Fruit fly (Drosophila melanogaster) whole organism, wandering third instar larva: Measurements from ENCODE around the gene CG42693.
A peak's percentile ranks its signal among the peaks of the same experiment; 100 is the strongest.

Experiments
- CrebA ChIP-seq: fragments of 200-800 bp; sonication (Bioruptor generic); optimal IDR thresholded peaks from 2 replicates; lab custom pipeline; 2016; ENCODE audit warnings: missing biosample characterization, mild to moderate bottlenecking, missing genetic modification characterization, borderline replicate concordance
- Dfd ChIP-seq: fragments of >200 bp; optimal IDR thresholded peaks from 2 replicates; lab custom pipeline; 2017; ENCODE audit warnings: missing biosample characterization, missing genetic modification characterization
- GATAd ChIP-seq: sonication (Bioruptor generic); optimal IDR thresholded peaks from 2 replicates; lab custom pipeline; 2016; ENCODE audit warnings: missing biosample characterization, missing genetic modification characterization
- HLH106 ChIP-seq: fragments of 200-800 bp; optimal IDR thresholded peaks from 3 replicates; lab custom pipeline; 2019; ENCODE audit warnings: missing biosample characterization, mild to moderate bottlenecking, missing genetic modification characterization, moderate library complexity
- Hr83 ChIP-seq: fragments of 200-300 bp; sonication (Bioruptor generic); optimal IDR thresholded peaks from 2 replicates; lab custom pipeline; 2016; ENCODE audit warnings: missing biosample characterization, mild to moderate bottlenecking, missing genetic modification characterization, moderate library complexity; ENCODE audit not compliant: poor library complexity, severe bottlenecking
- Jra ChIP-seq: sonication (Bioruptor generic); optimal IDR thresholded peaks from 2 replicates; lab custom pipeline; 2016; ENCODE audit warnings: missing biosample characterization, missing genetic modification characterization
- Myc ChIP-seq: fragments of >200 bp; optimal IDR thresholded peaks from 2 replicates; lab custom pipeline; 2017
- OdsH ChIP-seq: fragments of 200-800 bp; sonication (Bioruptor generic); optimal IDR thresholded peaks from 2 replicates; lab custom pipeline; 2016; ENCODE audit warnings: missing biosample characterization, mild to moderate bottlenecking, missing genetic modification characterization
- Rel ChIP-seq, 2 experiments: fragments of 200-800 bp; sonication (Bioruptor generic) in 1 of 2; optimal IDR thresholded peaks; 2 replicates in 1 of 2; 3 replicates in 1 of 2; lab custom pipeline; 2016 to 2019; ENCODE audit warnings: mild to moderate bottlenecking in 2 of 2, missing biosample characterization in 2 of 2, missing genetic modification characterization in 2 of 2, moderate library complexity in 1 of 2
- Sp1 ChIP-seq: fragments of 200-800 bp; sonication (Bioruptor generic); optimal IDR thresholded peaks from 3 replicates; lab custom pipeline; 2019; ENCODE audit warnings: missing biosample characterization, mild to moderate bottlenecking, missing genetic modification characterization, moderate library complexity
- Vsx2 ChIP-seq: fragments of 200-300, 225-300 bp; sonication (Bioruptor generic); optimal IDR thresholded peaks from 2 replicates; lab custom pipeline; 2018; ENCODE audit warnings: missing biosample characterization, missing genetic modification characterization; ENCODE audit not compliant: partially characterized antibody
- br ChIP-seq: fragments of 200-800 bp; sonication (Bioruptor generic); optimal IDR thresholded peaks from 2 replicates; lab custom pipeline; 2016; ENCODE audit warnings: missing biosample characterization, missing genetic modification characterization
- brk ChIP-seq: fragments of 200-800 bp; sonication (Bioruptor generic); optimal IDR thresholded peaks from 2 replicates; lab custom pipeline; 2016; ENCODE audit warnings: missing biosample characterization, mild to moderate bottlenecking, missing genetic modification characterization
- ey ChIP-seq: fragments of 200-800 bp; sonication (Bioruptor generic); optimal IDR thresholded peaks from 2 replicates; lab custom pipeline; 2016; ENCODE audit warnings: missing biosample characterization, missing genetic modification characterization
- foxo ChIP-seq, 2 experiments: fragments of 200-800 bp; sonication (Bioruptor generic); optimal IDR thresholded peaks; 2 replicates in 1 of 2; 3 replicates in 1 of 2; lab custom pipeline; 2016 to 2017; ENCODE audit warnings: missing biosample characterization in 2 of 2, missing genetic modification characterization in 2 of 2
- fru ChIP-seq: fragments of 200-800 bp; sonication (Bioruptor generic); optimal IDR thresholded peaks from 3 replicates; lab custom pipeline; 2016; ENCODE audit warnings: missing biosample characterization, mild to moderate bottlenecking, missing genetic modification characterization
- h ChIP-seq: fragments of 200-800 bp; sonication (Bioruptor generic); optimal IDR thresholded peaks from 3 replicates; lab custom pipeline; 2016; ENCODE audit warnings: missing biosample characterization, mild to moderate bottlenecking, missing genetic modification characterization
- psq ChIP-seq: fragments of 200-800 bp; sonication (Bioruptor generic); optimal IDR thresholded peaks from 3 replicates; lab custom pipeline; 2017; ENCODE audit warnings: missing biosample characterization, mild to moderate bottlenecking, missing genetic modification characterization, moderate library complexity
- rgr ChIP-seq: fragments of 200-800 bp; sonication (Bioruptor generic); optimal IDR thresholded peaks from 3 replicates; lab custom pipeline; 2016; ENCODE audit warnings: missing biosample characterization, mild to moderate bottlenecking, missing genetic modification characterization
- sv ChIP-seq: fragments of 200-800 bp; sonication (Bioruptor generic); optimal IDR thresholded peaks from 3 replicates; lab custom pipeline; 2016; ENCODE audit warnings: missing biosample characterization, missing genetic modification characterization

The CG42693 gene

dm6 chr3R:31679830-31680294 lies 28.3 kb downstream of the CG42693 start, which contains the start of gene CG11550:
CG11550 (minus strand) TSS chr3R:31679880.
- TF ChIP-seq HLH106 (tag; lab: Kevin White, UChicago) = peak; percentile 4
- TF ChIP-seq OdsH = peak; percentile 11
- peak; percentile 21 for TF ChIP-seq br (GFP tag; lab: Kevin White, UChicago)
- no peak for TF ChIP-seq Rel (GFP tag; optimal IDR thresholded peaks at IDR 0.05; lab: Kevin White, UChicago)
- TF ChIP-seq Rel (tag; optimal IDR thresholded peaks at IDR 0.05; lab: Kevin White, UChicago) = no peak
- no peak for TF ChIP-seq Myc (lab: Kevin White, UChicago)
- TF ChIP-seq fru (GFP tag; lab: Kevin White, UChicago) = peak; percentile 47
- peak in 1 of 2 experiments; percentile 44 for TF ChIP-seq foxo (GFP tag; optimal IDR thresholded peaks at IDR 0.05; lab: Kevin White, UChicago)
- TF ChIP-seq brk = no peak
- TF ChIP-seq CrebA (GFP tag; lab: Kevin White, UChicago) = no peak
- TF ChIP-seq sv = no peak
- TF ChIP-seq rgr = peak; percentile 27
- TF ChIP-seq h (GFP tag; lab: Kevin White, UChicago) = peak; percentile 36
- peak; percentile 8 for TF ChIP-seq Vsx2 (GFP tag; lab: Kevin White, UChicago)
- TF ChIP-seq ey (GFP tag; lab: Kevin White, UChicago) = peak; percentile 16
- TF ChIP-seq Sp1 (GFP tag; lab: Kevin White, UChicago) = peak; percentile 26
- TF ChIP-seq Jra = no peak
- TF ChIP-seq psq (GFP tag; lab: Kevin White, UChicago) = peak; percentile 40
- TF ChIP-seq Hr83 (GFP tag; lab: Kevin White, UChicago) = no peak

DNA sequence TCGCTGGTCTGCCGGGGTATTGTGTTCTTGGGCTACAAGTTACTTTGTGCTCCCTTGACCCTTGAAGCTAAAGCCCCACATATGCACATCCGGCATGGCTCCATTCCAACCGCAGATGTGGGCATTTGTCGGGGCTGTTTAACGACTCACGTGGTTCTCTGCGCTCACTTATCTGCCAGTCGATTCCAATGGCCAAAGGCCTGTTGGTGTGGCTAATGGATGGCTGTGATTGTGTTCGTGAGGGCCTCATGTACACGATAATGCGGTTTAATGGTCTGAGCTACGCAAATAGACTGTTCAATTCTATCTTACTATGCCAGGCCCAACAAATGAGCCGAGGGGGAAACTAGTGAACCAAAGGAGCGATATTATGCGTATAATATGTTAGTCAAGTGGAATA lies 35.5 kb downstream of the CG42693 start:
- TF ChIP-seq Jra = no peak

DNA sequence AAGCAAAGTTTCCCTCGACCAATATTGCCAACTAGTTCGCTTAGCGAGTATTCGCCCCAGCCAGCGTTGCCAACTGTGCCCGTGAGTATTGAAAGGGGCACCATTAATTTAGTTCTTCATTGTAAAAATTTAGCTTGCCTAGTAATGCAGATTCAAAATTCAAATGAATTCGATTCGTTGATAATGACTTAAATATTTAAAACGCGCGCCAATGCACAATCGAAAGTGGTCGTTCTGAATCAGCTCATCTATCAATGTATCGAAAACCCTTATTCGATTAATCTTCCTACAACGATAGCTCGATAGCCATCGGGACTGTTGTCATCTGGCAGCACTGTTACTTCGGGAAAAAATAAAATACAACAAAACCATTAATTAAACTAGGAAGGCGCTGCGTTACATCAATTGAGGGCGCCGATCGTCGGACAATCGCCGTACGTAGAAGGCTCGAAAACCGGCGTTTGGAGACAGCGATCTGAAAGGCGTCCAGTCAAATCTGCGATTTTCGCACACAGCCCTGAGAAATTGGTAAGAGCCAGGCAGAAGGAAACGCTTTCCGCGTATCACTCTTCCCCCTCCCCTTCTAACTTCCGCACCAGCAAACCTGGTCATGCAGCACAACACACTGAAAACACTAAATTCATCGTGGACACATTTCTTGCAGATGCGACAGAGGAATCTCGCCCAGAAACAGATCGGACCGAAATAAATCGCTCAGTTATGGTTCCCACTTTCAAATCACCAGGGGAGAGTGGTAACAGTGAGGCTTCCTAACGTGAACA lies 38.8 kb downstream of the CG42693 start, which contains the start of gene Zmynd8:
Gene Zmynd8, plus strand, starts transcription at position 313 of the 782 bp plus-strand sequence.
- TF ChIP-seq Rel (GFP tag; optimal IDR thresholded peaks at IDR 0.05; lab: Kevin White, UChicago) (no peak), Rel (tag; optimal IDR thresholded peaks at IDR 0.05; lab: Kevin White, UChicago) (peak; percentile 100), Myc (lab: Kevin White, UChicago) (peak; percentile 85), GATAd (GFP tag; lab: Kevin White, UChicago) (no peak), fru (GFP tag; lab: Kevin White, UChicago) (peak; percentile 19), Sp1 (GFP tag; lab: Kevin White, UChicago) (no peak)
- TF ChIP-seq, all 38 proteins: peak for 3

dm6 chr3R:31662757-31663156 lies 45.4 kb downstream of the CG42693 start:
- TF ChIP-seq Jra (no peak), Dfd (GFP tag; lab: Kevin White, UChicago) (no peak), h (GFP tag; lab: Kevin White, UChicago) (peak; percentile 11), Vsx2 (GFP tag; lab: Kevin White, UChicago) (no peak)
